Fruit fly (Drosophila melanogaster) whole organism, embryonic: ENCODE measurements around the gene CG42329.

Source experiments
- B-H1 ChIP-seq: fragments of 200-800 bp; sonication (Bioruptor generic); IDR thresholded peaks from 3 replicates; pipeline ENCODE4 v1.3.6; 2022; ENCODE audit warnings: missing biosample characterization, missing genetic modification characterization
- BEAF-32 ChIP-seq: fragments of 200-800 bp; sonication (Bioruptor generic); optimal IDR thresholded peaks from 3 replicates; lab custom pipeline; 2017; ENCODE audit warnings: missing biosample characterization, missing genetic modification characterization, mild to moderate bottlenecking, moderate library complexity, missing genetic modification reagents
- CG1024 ChIP-seq: fragments of 200-800 bp; sonication (Bioruptor generic); IDR thresholded peaks from 2 replicates; pipeline ENCODE4 v1.3.6; 2022; ENCODE audit warnings: missing biosample characterization, missing genetic modification characterization
- CG10274 ChIP-seq: fragments of 200-800 bp; sonication (Bioruptor generic); optimal IDR thresholded peaks from 3 replicates; lab custom pipeline; 2017; ENCODE audit warnings: missing biosample characterization, mild to moderate bottlenecking, missing genetic modification characterization
- CG10543 ChIP-seq: fragments of 200-800 bp; sonication (Bioruptor generic); optimal IDR thresholded peaks from 3 replicates; lab custom pipeline; 2017; ENCODE audit warnings: missing biosample characterization, mild to moderate bottlenecking, missing genetic modification characterization, moderate library complexity
- CG10654 ChIP-seq: fragments of 200-800 bp; sonication (Bioruptor generic); optimal IDR thresholded peaks from 2 replicates; lab custom pipeline; 2016; ENCODE audit warnings: missing biosample characterization, missing genetic modification characterization
- CG11398 ChIP-seq: fragments of 200-800 bp; sonication (Bioruptor generic); optimal IDR thresholded peaks from 2 replicates; lab custom pipeline; 2016; ENCODE audit warnings: missing biosample characterization, missing genetic modification characterization
- CG11560 ChIP-seq: fragments of 200-800 bp; sonication (Bioruptor generic); IDR thresholded peaks from 3 replicates; pipeline ENCODE4 v1.3.6; 2022; ENCODE audit warnings: missing biosample characterization, missing genetic modification characterization
- CG11723 ChIP-seq: fragments of 200-800 bp; sonication (Bioruptor generic); optimal IDR thresholded peaks from 2 replicates; lab custom pipeline; 2017; ENCODE audit warnings: missing biosample characterization, mild to moderate bottlenecking, missing genetic modification characterization
- CG12071 ChIP-seq: fragments of 200-800 bp; sonication (Bioruptor generic); optimal IDR thresholded peaks from 3 replicates; lab custom pipeline; 2018; ENCODE audit warnings: missing biosample characterization, mild to moderate bottlenecking, missing genetic modification characterization
- CG14050 ChIP-seq: fragments of 200-800 bp; sonication (Bioruptor generic); IDR thresholded peaks from 3 replicates; pipeline ENCODE4 v1.3.6; 2022; ENCODE audit warnings: missing biosample characterization, missing genetic modification characterization
- CG15601 ChIP-seq: fragments of 200-800 bp; sonication (Bioruptor generic); optimal IDR thresholded peaks from 3 replicates; lab custom pipeline; 2019; ENCODE audit warnings: missing biosample characterization, mild to moderate bottlenecking, missing genetic modification characterization, moderate library complexity
- CG15696 ChIP-seq: fragments of 200-800 bp; sonication (Bioruptor generic); optimal IDR thresholded peaks from 2 replicates; lab custom pipeline; 2019; ENCODE audit warnings: missing biosample characterization, mild to moderate bottlenecking, missing genetic modification characterization, moderate library complexity
- CG1792 ChIP-seq: fragments of 200-800 bp; sonication (Bioruptor generic); optimal IDR thresholded peaks from 2 replicates; lab custom pipeline; 2016; ENCODE audit warnings: missing biosample characterization, missing genetic modification characterization
- CG2202 ChIP-seq: fragments of 200-800 bp; sonication (Bioruptor generic); optimal IDR thresholded peaks from 2 replicates; lab custom pipeline; 2018; ENCODE audit warnings: missing biosample characterization, mild to moderate bottlenecking, missing genetic modification characterization
- CG32767 ChIP-seq: fragments of 200-800 bp; sonication (Bioruptor generic); IDR thresholded peaks from 2 replicates; pipeline ENCODE4 v1.3.6; 2022; ENCODE audit warnings: missing biosample characterization, missing genetic modification characterization
- CG4282 ChIP-seq: fragments of 200-800 bp; sonication (Bioruptor generic); optimal IDR thresholded peaks from 2 replicates; lab custom pipeline; 2016; ENCODE audit warnings: missing biosample characterization, missing genetic modification characterization
- CG5245 ChIP-seq: fragments of 200-800 bp; sonication (Bioruptor generic); optimal IDR thresholded peaks from 3 replicates; lab custom pipeline; 2016; ENCODE audit warnings: missing biosample characterization, missing genetic modification characterization
- CG6683 ChIP-seq: fragments of 200-800 bp; sonication (Bioruptor generic); optimal IDR thresholded peaks from 2 replicates; lab custom pipeline; 2017; ENCODE audit warnings: missing biosample characterization, mild to moderate bottlenecking, missing genetic modification characterization, missing genetic modification reagents
- CG8281 ChIP-seq: fragments of 200-800 bp; sonication (Bioruptor generic); optimal IDR thresholded peaks from 2 replicates; lab custom pipeline; 2018; ENCODE audit warnings: missing biosample characterization, mild to moderate bottlenecking, missing genetic modification characterization, moderate library complexity
- CG8924 ChIP-seq: fragments of 200-800 bp; optimal IDR thresholded peaks from 3 replicates; lab custom pipeline; 2019; ENCODE audit warnings: missing biosample characterization, mild to moderate bottlenecking, missing genetic modification characterization, moderate library complexity
- CG8944 ChIP-seq: fragments of 200-800 bp; sonication (Bioruptor generic); optimal IDR thresholded peaks from 3 replicates; lab custom pipeline; 2016; ENCODE audit warnings: missing biosample characterization, missing genetic modification characterization
- CG9797 ChIP-seq: fragments of 200-800 bp; sonication (Bioruptor generic); optimal IDR thresholded peaks from 3 replicates; lab custom pipeline; 2018; ENCODE audit warnings: missing biosample characterization, mild to moderate bottlenecking, missing genetic modification characterization
- Deaf1 ChIP-seq: fragments of 200-800 bp; optimal IDR thresholded peaks from 3 replicates; lab custom pipeline; 2019; ENCODE audit warnings: missing biosample characterization, mild to moderate bottlenecking, missing genetic modification characterization, moderate library complexity
- Drgx ChIP-seq: fragments of 200-800 bp; sonication (Bioruptor generic); IDR thresholded peaks from 2 replicates; pipeline ENCODE4 v1.3.6; 2022; ENCODE audit warnings: missing biosample characterization, missing genetic modification characterization
- Ets65A ChIP-seq: fragments of 200-800 bp; sonication (Bioruptor generic); peaks from one replicate; lab custom pipeline; 2016; ENCODE audit warnings: missing biosample characterization, missing genetic modification characterization
- Hey ChIP-seq: fragments of 200-800 bp; sonication (Bioruptor generic); optimal IDR thresholded peaks from 3 replicates; lab custom pipeline; 2018; ENCODE audit warnings: missing biosample characterization, mild to moderate bottlenecking, missing genetic modification characterization
- Hr3 ChIP-seq: fragments of 200-800 bp; sonication (Bioruptor generic); optimal IDR thresholded peaks from 3 replicates; lab custom pipeline; 2016; ENCODE audit warnings: missing biosample characterization, missing genetic modification characterization
- MBD-R2 ChIP-seq: fragments of 200-800 bp; sonication (Bioruptor generic); IDR thresholded peaks from 2 replicates; pipeline ENCODE4 v1.3.6; 2022; ENCODE audit warnings: missing biosample characterization, missing genetic modification characterization
- NC2β ChIP-seq: fragments of 200-800 bp; sonication (Bioruptor generic); optimal IDR thresholded peaks from 2 replicates; lab custom pipeline; 2016; ENCODE audit warnings: missing biosample characterization, missing genetic modification characterization
- Nf-YB ChIP-seq: fragments of 200-800 bp; sonication (Bioruptor generic); optimal IDR thresholded peaks from 3 replicates; lab custom pipeline; 2019; ENCODE audit warnings: missing biosample characterization, mild to moderate bottlenecking, missing genetic modification characterization, moderate library complexity
- Oli ChIP-seq: fragments of 200-800 bp; sonication (Bioruptor generic); optimal IDR thresholded peaks from 2 replicates; lab custom pipeline; 2018; ENCODE audit warnings: missing biosample characterization, mild to moderate bottlenecking, missing genetic modification characterization, moderate library complexity
- Optix ChIP-seq: fragments of 200-800 bp; sonication (Bioruptor generic); IDR thresholded peaks from 3 replicates; pipeline ENCODE4 v1.3.6; 2022; ENCODE audit warnings: missing biosample characterization, missing genetic modification characterization
- Pdp1 ChIP-seq, 2 experiments: fragments of 200-800 bp; sonication (Bioruptor generic); optimal IDR thresholded peaks; 3 replicates each; lab custom pipeline; 2016; ENCODE audit warnings: missing biosample characterization in 2 of 2, missing genetic modification characterization in 2 of 2, mild to moderate bottlenecking in 1 of 2, moderate library complexity in 1 of 2
- Sox100B ChIP-seq: fragments of 200-800 bp; sonication (Bioruptor generic); optimal IDR thresholded peaks from 3 replicates; lab custom pipeline; 2018; ENCODE audit warnings: missing biosample characterization, mild to moderate bottlenecking, missing genetic modification characterization
- Sox102F ChIP-seq: fragments of 200-800 bp; sonication (Bioruptor generic); optimal IDR thresholded peaks from 2 replicates; lab custom pipeline; 2018; ENCODE audit warnings: missing biosample characterization, mild to moderate bottlenecking, missing genetic modification characterization, moderate library complexity
- bowl ChIP-seq: fragments of 200-800 bp; sonication (Bioruptor generic); IDR thresholded peaks from 2 replicates; pipeline ENCODE4 v1.3.6; 2022; ENCODE audit warnings: missing biosample characterization, missing genetic modification characterization
- croc ChIP-seq: fragments of 200-800 bp; sonication (Bioruptor generic); conservative IDR thresholded peaks from 3 replicates; pipeline ENCODE4 v1.3.6; 2022; ENCODE audit warnings: missing biosample characterization, missing genetic modification characterization
- dysf ChIP-seq: fragments of 200-800 bp; sonication (Bioruptor generic); IDR thresholded peaks from 3 replicates; pipeline ENCODE4 v1.3.6; 2022; ENCODE audit warnings: missing biosample characterization, missing genetic modification characterization
- eve ChIP-seq, 2 experiments: fragments of >200 bp; optimal IDR thresholded peaks; 2 replicates each; lab custom pipeline; 2017; ENCODE audit warnings: missing biosample characterization in 2 of 2, missing genetic modification characterization in 2 of 2
- fd96Cb ChIP-seq: fragments of 200-800 bp; sonication (Bioruptor generic); optimal IDR thresholded peaks from 2 replicates; lab custom pipeline; 2018; ENCODE audit warnings: missing biosample characterization, mild to moderate bottlenecking, missing genetic modification characterization, moderate library complexity
- inv ChIP-seq: fragments of 200-800 bp; sonication (Bioruptor generic); IDR thresholded peaks from 2 replicates; pipeline ENCODE4 v1.3.6; 2022; ENCODE audit warnings: missing biosample characterization, missing genetic modification characterization; ENCODE audit not compliant: partially characterized antibody
- ken ChIP-seq: fragments of 200-800 bp; sonication (Bioruptor generic); IDR thresholded peaks from 3 replicates; pipeline ENCODE4 v1.3.6; 2022; ENCODE audit warnings: missing biosample characterization, missing genetic modification characterization
- lmd ChIP-seq: fragments of 200-800 bp; sonication (Bioruptor generic); IDR thresholded peaks from 2 replicates; pipeline ENCODE4 v1.3.6; 2022; ENCODE audit warnings: missing biosample characterization, missing genetic modification characterization
- sens-2 ChIP-seq: fragments of 200-800 bp; sonication (Bioruptor generic); IDR thresholded peaks from 2 replicates; pipeline ENCODE4 v1.3.6; 2022; ENCODE audit warnings: missing biosample characterization, missing genetic modification characterization
- slbo ChIP-seq: fragments of 200-800 bp; sonication (Bioruptor generic); IDR thresholded peaks from 2 replicates; pipeline ENCODE4 v1.3.6; 2022; ENCODE audit warnings: missing biosample characterization, missing genetic modification characterization
- slou ChIP-seq: fragments of 200-800 bp; sonication (Bioruptor generic); optimal IDR thresholded peaks from 3 replicates; lab custom pipeline; 2016; ENCODE audit warnings: missing biosample characterization, missing genetic modification characterization
- sug ChIP-seq: fragments of 200-800 bp; optimal IDR thresholded peaks from 2 replicates; lab custom pipeline; 2019; ENCODE audit warnings: missing biosample characterization, mild to moderate bottlenecking, missing genetic modification characterization, moderate library complexity
- toy ChIP-seq: fragments of 200-800 bp; sonication (Bioruptor generic); IDR thresholded peaks from 2 replicates; pipeline ENCODE4 v1.3.6; 2022; ENCODE audit warnings: missing biosample characterization, missing genetic modification characterization
- vfl ChIP-seq: fragments of 200-800 bp; sonication (Bioruptor generic); optimal IDR thresholded peaks from 2 replicates; lab custom pipeline; 2016; ENCODE audit warnings: missing biosample characterization, missing genetic modification characterization
- wek ChIP-seq: fragments of 200-800 bp; sonication (Bioruptor generic); optimal IDR thresholded peaks from 3 replicates; lab custom pipeline; 2018; ENCODE audit warnings: missing biosample characterization, mild to moderate bottlenecking, missing genetic modification characterization, moderate library complexity
- zfh1 ChIP-seq: fragments of 200-800 bp; sonication (Bioruptor generic); IDR thresholded peaks from 3 replicates; pipeline ENCODE4 v1.3.6; 2022; ENCODE audit warnings: missing biosample characterization, missing genetic modification characterization

CG42329 gene

dm6 chr2L:1169867-1170415 lies 49.2 kb upstream of the CG42329 start, which contains the start of the genes CG31922 and Plap (continued):
- peak; percentile 87 for TF ChIP-seq sug
- peak; percentile 42 for TF ChIP-seq CG8944 (GFP tag; lab: Kevin White, UChicago)
- TF ChIP-seq CG11723 (GFP tag; lab: Kevin White, UChicago): no peak
- TF ChIP-seq sens-2 (GFP tag; lab: Robert Waterston, UW): no peak
- TF ChIP-seq CG1792 (GFP tag; lab: Kevin White, UChicago): peak; percentile 39
- TF ChIP-seq CG6683 (GFP tag; lab: Kevin White, UChicago): no peak
- TF ChIP-seq Drgx: no peak
- peak; percentile 41 for TF ChIP-seq Deaf1 (tag; lab: Kevin White, UChicago)
- TF ChIP-seq CG8281 (tag; lab: Kevin White, UChicago): peak; percentile 36
- peak; percentile 80 for TF ChIP-seq slbo (GFP tag; lab: Robert Waterston, UW)
- no peak for TF ChIP-seq ken
- no peak for TF ChIP-seq CG12071
- TF ChIP-seq bowl (GFP tag; lab: Robert Waterston, UW): no peak
- peak; percentile 95 for TF ChIP-seq Ets65A
- TF ChIP-seq croc (GFP tag; lab: Robert Waterston, UW): peak; percentile 23; the same call in 1 of the 3 replicates
- no peak for TF ChIP-seq toy
- peak; percentile 97 for TF ChIP-seq BEAF-32 (GFP tag; lab: Kevin White, UChicago)
- peak; percentile 32 for TF ChIP-seq fd96Cb (tag; lab: Kevin White, UChicago)
- TF ChIP-seq Nf-YB (GFP tag; lab: Kevin White, UChicago): peak; percentile 29
- no peak for TF ChIP-seq CG11398 (GFP tag; lab: Kevin White, UChicago)
- peak; percentile 36; the same call in 1 of the 2 replicates for TF ChIP-seq CG32767
- TF ChIP-seq B-H1 (GFP tag; lab: Robert Waterston, UW): no peak; the same call in 2 of the 3 replicates
- peak; percentile 50 for TF ChIP-seq CG10654 (GFP tag; lab: Kevin White, UChicago)
- TF ChIP-seq Hr3 (GFP tag; lab: Kevin White, UChicago): peak; percentile 86
- no peak for TF ChIP-seq CG1024 (GFP tag; lab: Robert Waterston, UW)
- no peak for TF ChIP-seq zfh1
- TF ChIP-seq CG11560 (tag; lab: Robert Waterston, UW): 0 out of 3 replicates have a peak, but pooled peaks have one; percentile 55
- TF ChIP-seq CG2202 (tag; lab: Kevin White, UChicago): peak; percentile 9
- no peak for TF ChIP-seq Sox102F (GFP tag; lab: Kevin White, UChicago)
- TF ChIP-seq Hey: no peak
- peak; percentile 78 for TF ChIP-seq MBD-R2 (GFP tag; lab: Robert Waterston, UW)
- TF ChIP-seq CG10543 (GFP tag; lab: Kevin White, UChicago): peak; percentile 80
- TF ChIP-seq CG5245: peak; percentile 39
- TF ChIP-seq CG8924: peak; percentile 68
- peak; percentile 62; the same call in 1 of the 3 replicates for TF ChIP-seq dysf (GFP tag; lab: Robert Waterston, UW)

dm6 chr2L:1172704-1173107 lies 46.4 kb upstream of the CG42329 start, which contains the start of the genes Charon and CG4887:
Gene Charon (minus strand): TSS chr2L:1172805.
Gene CG4887 (plus strand): TSS chr2L:1173009.
- TF ChIP-seq Optix (peak; percentile 32; the same call in 1 of the 3 replicates), NC2β (peak; percentile 79), wek (no peak), lmd (GFP tag; lab: Robert Waterston, UW) (peak; percentile 84), eve (GFP tag; optimal IDR thresholded peaks at IDR 0.05; lab: Kevin White, UChicago) (no peak), CG15601 (peak; percentile 83), Oli (no peak), slou (GFP tag; lab: Kevin White, UChicago) (peak; percentile 84), inv (GFP tag; lab: Robert Waterston, UW) (peak; percentile 76; the same call in 1 of the 2 replicates), CG4282 (GFP tag; lab: Kevin White, UChicago) (peak; percentile 62), Sox100B (GFP tag; lab: Kevin White, UChicago) (no peak), CG14050 (peak; percentile 55; the same call in 1 of the 3 replicates), CG10274 (peak; percentile 3), Drgx (peak; percentile 46; the same call in 1 of the 2 replicates), Pdp1 (GFP tag; optimal IDR thresholded peaks at IDR 0.05; lab: Kevin White, UChicago) (peak in 1 of 2 experiments; percentile 87), vfl (GFP tag; lab: Kevin White, UChicago) (peak; percentile 80), CG15696 (tag; lab: Kevin White, UChicago) (peak; percentile 87), CG9797 (GFP tag; lab: Kevin White, UChicago) (peak; percentile 5)
